Fruit fly (Drosophila melanogaster): ENCODE data around the gene Las.

Gene Las

dm6 chr3L:20385969-20386370 is 46.2 kb downstream of the Las start (continued):
- no peak for TF ChIP-seq Aef1 (GFP tag; IDR thresholded peaks at IDR 0.05)
- no peak for TF ChIP-seq CG15479 (GFP tag; optimal IDR thresholded peaks at IDR 0.05)
- peak; percentile 77 for TF ChIP-seq CG10543 (GFP tag; optimal IDR thresholded peaks at IDR 0.05)
- no peak for TF ChIP-seq CG14050 (GFP tag; IDR thresholded peaks at IDR 0.05)
- TF ChIP-seq en (GFP tag; optimal IDR thresholded peaks at IDR 0.05): no peak
- peak; percentile 72 for TF ChIP-seq Med (GFP tag)
- TF ChIP-seq CG42726 (GFP tag; IDR thresholded peaks at IDR 0.05; ENCODE audit: partially characterized antibody): no peak
- no peak for TF ChIP-seq CG3281 (GFP tag; optimal IDR thresholded peaks at IDR 0.05)
- TF ChIP-seq Lhr (GFP tag; optimal IDR thresholded peaks at IDR 0.05): no peak
- no peak for TF ChIP-seq CG7928 (GFP tag; optimal IDR thresholded peaks at IDR 0.05)
- TF ChIP-seq pros (GFP tag; optimal IDR thresholded peaks at IDR 0.05): no peak
- TF ChIP-seq B-H2 (GFP tag; optimal IDR thresholded peaks at IDR 0.05): peak; percentile 51
- TF ChIP-seq Doc2 (GFP tag; IDR thresholded peaks at IDR 0.05): no peak
- peak in 1 of 2 experiments; percentile 83 for TF ChIP-seq Hr78 (GFP tag; optimal IDR thresholded peaks at IDR 0.05)
- TF ChIP-seq CG10321 (GFP tag; IDR thresholded peaks at IDR 0.05): no peak
- TF ChIP-seq trh (GFP tag; optimal IDR thresholded peaks at IDR 0.05): no peak
- TF ChIP-seq crol (GFP tag; IDR thresholded peaks at IDR 0.05): no peak
- TF ChIP-seq CG11695 (GFP tag; IDR thresholded peaks at IDR 0.05): no peak
- TF ChIP-seq CG18599 (GFP tag; optimal IDR thresholded peaks at IDR 0.05): no peak
- TF ChIP-seq CG15514 (GFP tag; optimal IDR thresholded peaks at IDR 0.05): peak; percentile 14
- TF ChIP-seq pan (optimal IDR thresholded peaks at IDR 0.05): no peak
- TF ChIP-seq pan (GFP tag; optimal IDR thresholded peaks at IDR 0.05 in 1 of 2, IDR thresholded peaks at IDR 0.05 in 1 of 2): no peak
- no peak for TF ChIP-seq CG30431 (GFP tag; optimal IDR thresholded peaks at IDR 0.05)
- TF ChIP-seq tna (GFP tag; IDR thresholded peaks at IDR 0.05; ENCODE audit: partially characterized antibody): no peak
- no peak for TF ChIP-seq CG3995 (GFP tag; optimal IDR thresholded peaks at IDR 0.05)
- no peak for TF ChIP-seq twi (tag; optimal IDR thresholded peaks at IDR 0.05)
- no peak for TF ChIP-seq CG30020 (tag; optimal IDR thresholded peaks at IDR 0.05)
- TF ChIP-seq CG2678 (tag; optimal IDR thresholded peaks at IDR 0.05): peak; percentile 4
- no peak for TF ChIP-seq CG33213 (GFP tag; optimal IDR thresholded peaks at IDR 0.05)
- TF ChIP-seq bowl (GFP tag; IDR thresholded peaks at IDR 0.05): no peak
- no peak for TF ChIP-seq CG18262 (tag; optimal IDR thresholded peaks at IDR 0.05)
- no peak for TF ChIP-seq Mrtf (GFP tag; IDR thresholded peaks at IDR 0.05)
- no peak for TF ChIP-seq Dll (GFP tag; IDR thresholded peaks at IDR 0.05; ENCODE audit: partially characterized antibody)
- no peak for TF ChIP-seq CG6791 (GFP tag; IDR thresholded peaks at IDR 0.05; ENCODE audit: partially characterized antibody)
- TF ChIP-seq CG17829 (tag; optimal IDR thresholded peaks at IDR 0.05): no peak
- TF ChIP-seq CG12155 (GFP tag; optimal IDR thresholded peaks at IDR 0.05): no peak
- TF ChIP-seq Gug (GFP tag; IDR thresholded peaks at IDR 0.05): no peak
- no peak for TF ChIP-seq Camta (GFP tag; optimal IDR thresholded peaks at IDR 0.05)
- TF ChIP-seq yki (optimal IDR thresholded peaks at IDR 0.05): no peak
- peak; percentile 17 for TF ChIP-seq CG10147 (GFP tag; optimal IDR thresholded peaks at IDR 0.05)
- TF ChIP-seq sob (GFP tag; IDR thresholded peaks at IDR 0.05): peak; percentile 38; the same call in 1 of the 2 replicates
- no peak for TF ChIP-seq jigr1 (GFP tag; IDR thresholded peaks at IDR 0.05)
- TF ChIP-seq Ets97D (GFP tag; optimal IDR thresholded peaks at IDR 0.05): no peak
- no peak for TF ChIP-seq CG1602 (GFP tag; optimal IDR thresholded peaks at IDR 0.05)
- no peak for TF ChIP-seq CG31388 (GFP tag; optimal IDR thresholded peaks at IDR 0.05)
- TF ChIP-seq unpg (GFP tag; optimal IDR thresholded peaks at IDR 0.05): no peak
- TF ChIP-seq Poxn (GFP tag; IDR thresholded peaks at IDR 0.05): no peak
- peak; percentile 13 for TF ChIP-seq Dek (tag; optimal IDR thresholded peaks at IDR 0.05)
- no peak for TF ChIP-seq usp (GFP tag; optimal IDR thresholded peaks at IDR 0.05)
- TF ChIP-seq CG31441 (GFP tag; IDR thresholded peaks at IDR 0.05): no peak
- no peak for TF ChIP-seq Ets65A (GFP tag)
- no peak for TF ChIP-seq CG12391 (tag; optimal IDR thresholded peaks at IDR 0.05)

Data from whole organism, embryonic.